Worm (Caenorhabditis elegans) whole organism, L1 larva: ENCODE data around the gene srp-2.

Source experiments
- C04F5.9 ChIP-seq: sonication (generic microtip); optimal IDR thresholded peaks from 2 replicates; lab custom pipeline; 2016; ENCODE audit warnings: missing genetic modification characterization, missing compliant biosample characterization
- C16A3.4 ChIP-seq: fragments of 150-350 bp; optimal IDR thresholded peaks from 2 replicates; lab custom pipeline; 2014; ENCODE audit warnings: missing biosample characterization, missing genetic modification characterization
- C34B4.2 ChIP-seq: sonication (generic microtip); optimal IDR thresholded peaks from 2 replicates; lab custom pipeline; 2017; ENCODE audit warnings: mild to moderate bottlenecking, missing genetic modification characterization, missing compliant biosample characterization
- F16B12.6 ChIP-seq: fragments of 150-350 bp; optimal IDR thresholded peaks from 2 replicates; lab custom pipeline; 2014; ENCODE audit warnings: missing biosample characterization, missing genetic modification characterization
- ama-1 ChIP-seq: fragments of 150-350 bp; optimal IDR thresholded peaks from 2 replicates; lab custom pipeline; 2014
- blmp-1 ChIP-seq: fragments of 150-350 bp; optimal IDR thresholded peaks from 2 replicates; lab custom pipeline; 2014; ENCODE audit warnings: missing biosample characterization, missing genetic modification characterization
- ceh-82 ChIP-seq, 3 experiments: fragments of 150-350 bp in 1 of 3; sonication (generic microtip) in 2 of 3; optimal IDR thresholded peaks; 2 replicates each; lab custom pipeline; 2014 to 2017; ENCODE audit warnings: missing biosample characterization in 3 of 3, missing genetic modification characterization in 3 of 3
- ceh-88 ChIP-seq: fragments of 200-800 bp; sonication (Bioruptor generic); IDR thresholded peaks from 2 replicates; pipeline ENCODE4 v1.3.6; 2022; ENCODE audit warnings: missing genetic modification characterization, missing compliant biosample characterization
- dpl-1 ChIP-seq, 3 experiments: fragments of 150-350 bp in 2 of 3; sonication (generic microtip) in 1 of 3; optimal IDR thresholded peaks; 2 replicates each; lab custom pipeline; 2014 to 2017; ENCODE audit warnings: missing biosample characterization in 3 of 3, missing genetic modification characterization in 3 of 3, missing genetic modification reagents in 3 of 3
- dsc-1 ChIP-seq: sonication (generic microtip); optimal IDR thresholded peaks from 2 replicates; lab custom pipeline; 2016; ENCODE audit warnings: mild to moderate bottlenecking, missing genetic modification characterization, missing compliant biosample characterization
- efl-1 ChIP-seq, 4 experiments: fragments of 150-350 bp; optimal IDR thresholded peaks in 3 of 4; peaks in 1 of 4; 1 replicate in 1 of 4; 2 replicates in 3 of 4; lab custom pipeline; 2014; ENCODE audit warnings: missing biosample characterization in 2 of 4, missing genetic modification characterization in 2 of 4, missing genetic modification reagents in 2 of 4
- elt-2 ChIP-seq: sonication (generic microtip); optimal IDR thresholded peaks from 2 replicates; lab custom pipeline; 2016; ENCODE audit warnings: missing genetic modification characterization, mild to moderate bottlenecking, inconsistent platforms, missing compliant biosample characterization, missing genetic modification reagents
- elt-3 ChIP-seq, 6 experiments: fragments of 150-350 bp in 1 of 6; sonication (generic microtip); optimal IDR thresholded peaks; 2 replicates each; lab custom pipeline; 2017 to 2018; ENCODE audit warnings: missing biosample characterization in 6 of 6, missing genetic modification characterization in 6 of 6, inconsistent platforms in 1 of 6
- ets-5 ChIP-seq: fragments of 200-800 bp; sonication (Bioruptor generic); IDR thresholded peaks from 2 replicates; pipeline ENCODE4 v1.3.6; 2022; ENCODE audit warnings: missing genetic modification characterization, missing compliant biosample characterization
- fkh-10 ChIP-seq: sonication (generic microtip); optimal IDR thresholded peaks from 2 replicates; lab custom pipeline; 2017; ENCODE audit warnings: missing biosample characterization, missing genetic modification reagents, missing genetic modification characterization
- fkh-4 ChIP-seq: sonication (generic microtip); optimal IDR thresholded peaks from 2 replicates; lab custom pipeline; 2016; ENCODE audit warnings: missing compliant biosample characterization, missing genetic modification characterization, borderline replicate concordance
- grh-1 ChIP-seq: fragments of 200-800 bp; sonication (Bioruptor generic); IDR thresholded peaks from 2 replicates; pipeline ENCODE4 v1.3.6; 2022; ENCODE audit warnings: missing genetic modification reagents, missing genetic modification characterization, missing compliant biosample characterization
- irx-1 ChIP-seq: sonication (generic microtip); optimal IDR thresholded peaks from 2 replicates; lab custom pipeline; 2016; ENCODE audit warnings: missing genetic modification characterization, missing compliant biosample characterization
- lin-14 ChIP-seq: fragments of 200-800 bp; sonication (Bioruptor generic); optimal IDR thresholded peaks from 2 replicates; lab custom pipeline; 2018; ENCODE audit warnings: mild to moderate bottlenecking, missing genetic modification characterization, moderate library complexity, missing compliant biosample characterization
- lin-35 ChIP-seq, 2 experiments: fragments of 150-350 bp; optimal IDR thresholded peaks; 2 replicates each; lab custom pipeline; 2014; ENCODE audit warnings: missing biosample characterization in 2 of 2, missing genetic modification characterization in 2 of 2, missing genetic modification reagents in 2 of 2
- lir-3 ChIP-seq: sonication (generic microtip); optimal IDR thresholded peaks from 2 replicates; lab custom pipeline; 2016; ENCODE audit warnings: mild to moderate bottlenecking, missing genetic modification characterization, moderate library complexity, missing compliant biosample characterization; ENCODE audit not compliant: poor library complexity
- lsy-2 ChIP-seq, 2 experiments: fragments of 150-350 bp; optimal IDR thresholded peaks; 2 replicates each; lab custom pipeline; 2014; ENCODE audit warnings: missing biosample characterization in 2 of 2, missing genetic modification characterization in 2 of 2
- mdl-1 ChIP-seq, 2 experiments: fragments of 150-350 bp; optimal IDR thresholded peaks; 2 replicates each; lab custom pipeline; 2014 to 2017; ENCODE audit warnings: missing biosample characterization in 2 of 2, missing genetic modification characterization in 2 of 2, inconsistent platforms in 1 of 2
- mef-2 ChIP-seq: fragments of 150-350 bp; optimal IDR thresholded peaks from 2 replicates; lab custom pipeline; 2014; ENCODE audit warnings: missing biosample characterization, missing genetic modification characterization
- mep-1 ChIP-seq: fragments of 150-350 bp; optimal IDR thresholded peaks from 2 replicates; lab custom pipeline; 2014; ENCODE audit warnings: missing biosample characterization, missing genetic modification characterization
- nhr-19 ChIP-seq: fragments of 200-800 bp; sonication (Bioruptor generic); conservative IDR thresholded peaks from 2 replicates; pipeline ENCODE4 v1.3.6; 2022; ENCODE audit warnings: missing genetic modification characterization, missing compliant biosample characterization
- nhr-20 ChIP-seq: sonication (generic microtip); optimal IDR thresholded peaks from 2 replicates; lab custom pipeline; 2016; ENCODE audit warnings: mild to moderate bottlenecking, missing genetic modification characterization, missing compliant biosample characterization
- nhr-237 ChIP-seq: fragments of 150-350 bp; optimal IDR thresholded peaks from 2 replicates; lab custom pipeline; 2014; ENCODE audit warnings: missing biosample characterization, missing genetic modification characterization
- nhr-28 ChIP-seq: fragments of 150-350 bp; optimal IDR thresholded peaks from 2 replicates; lab custom pipeline; 2014; ENCODE audit warnings: missing biosample characterization, missing genetic modification characterization
- nhr-47 ChIP-seq: sonication (generic microtip); optimal IDR thresholded peaks from 2 replicates; lab custom pipeline; 2016; ENCODE audit warnings: mild to moderate bottlenecking, missing genetic modification characterization, moderate library complexity, missing compliant biosample characterization
- nhr-71 ChIP-seq: sonication (generic microtip); optimal IDR thresholded peaks from 2 replicates; lab custom pipeline; 2016; ENCODE audit warnings: mild to moderate bottlenecking, missing genetic modification characterization, moderate library complexity, missing compliant biosample characterization
- nhr-85 ChIP-seq: sonication (generic microtip); peaks from one replicate; lab custom pipeline; 2016; ENCODE audit warnings: missing genetic modification characterization, inconsistent platforms, missing compliant biosample characterization
- nhr-90 ChIP-seq: sonication (generic microtip); optimal IDR thresholded peaks from 2 replicates; lab custom pipeline; 2016; ENCODE audit warnings: mild to moderate bottlenecking, missing genetic modification characterization, missing compliant biosample characterization; ENCODE audit not compliant: poor library complexity
- rnt-1 ChIP-seq: sonication (generic microtip); optimal IDR thresholded peaks from 2 replicates; lab custom pipeline; 2016; ENCODE audit warnings: mild to moderate bottlenecking, missing genetic modification characterization, moderate library complexity, missing compliant biosample characterization
- snpc-4 ChIP-seq: fragments of 150-350 bp; optimal IDR thresholded peaks from 2 replicates; lab custom pipeline; 2014; ENCODE audit warnings: missing biosample characterization, missing genetic modification characterization
- snu-23 ChIP-seq: sonication (generic microtip); optimal IDR thresholded peaks from 2 replicates; lab custom pipeline; 2016; ENCODE audit warnings: missing genetic modification characterization, missing compliant biosample characterization
- sptf-1 ChIP-seq: fragments of 150-350 bp; optimal IDR thresholded peaks from 2 replicates; lab custom pipeline; 2014; ENCODE audit warnings: missing biosample characterization, missing genetic modification characterization
- sup-37 ChIP-seq: fragments of 200-800 bp; sonication (Bioruptor generic); optimal IDR thresholded peaks from 2 replicates; lab custom pipeline; 2018; ENCODE audit warnings: mild to moderate bottlenecking, missing genetic modification characterization, missing compliant biosample characterization
- swsn-7 ChIP-seq: sonication (generic microtip); optimal IDR thresholded peaks from 2 replicates; lab custom pipeline; 2016; ENCODE audit warnings: missing genetic modification characterization, missing compliant biosample characterization
- tbx-2 ChIP-seq: sonication (generic microtip); optimal IDR thresholded peaks from 2 replicates; lab custom pipeline; 2016; ENCODE audit warnings: missing genetic modification characterization, missing compliant biosample characterization
- tlp-1 ChIP-seq: fragments of 150-350 bp; optimal IDR thresholded peaks from 2 replicates; lab custom pipeline; 2014; ENCODE audit warnings: missing biosample characterization, missing genetic modification characterization
- unc-130 ChIP-seq: fragments of 150-350 bp; optimal IDR thresholded peaks from 2 replicates; lab custom pipeline; 2017; ENCODE audit warnings: missing biosample characterization, missing genetic modification characterization, inconsistent platforms
- xbp-1 ChIP-seq: sonication (generic microtip); optimal IDR thresholded peaks from 2 replicates; lab custom pipeline; 2016; ENCODE audit warnings: missing genetic modification characterization, missing compliant biosample characterization
- ztf-11 ChIP-seq, 2 experiments: sonication (generic microtip); optimal IDR thresholded peaks; 2 replicates each; lab custom pipeline; 2016 to 2017; ENCODE audit warnings: missing genetic modification characterization in 2 of 2, missing biosample characterization in 1 of 2, missing compliant biosample characterization in 1 of 2
- ztf-4 ChIP-seq: fragments of 150-350 bp; optimal IDR thresholded peaks from 2 replicates; lab custom pipeline; 2014; ENCODE audit warnings: missing biosample characterization, missing genetic modification characterization

srp-2 gene

DNA sequence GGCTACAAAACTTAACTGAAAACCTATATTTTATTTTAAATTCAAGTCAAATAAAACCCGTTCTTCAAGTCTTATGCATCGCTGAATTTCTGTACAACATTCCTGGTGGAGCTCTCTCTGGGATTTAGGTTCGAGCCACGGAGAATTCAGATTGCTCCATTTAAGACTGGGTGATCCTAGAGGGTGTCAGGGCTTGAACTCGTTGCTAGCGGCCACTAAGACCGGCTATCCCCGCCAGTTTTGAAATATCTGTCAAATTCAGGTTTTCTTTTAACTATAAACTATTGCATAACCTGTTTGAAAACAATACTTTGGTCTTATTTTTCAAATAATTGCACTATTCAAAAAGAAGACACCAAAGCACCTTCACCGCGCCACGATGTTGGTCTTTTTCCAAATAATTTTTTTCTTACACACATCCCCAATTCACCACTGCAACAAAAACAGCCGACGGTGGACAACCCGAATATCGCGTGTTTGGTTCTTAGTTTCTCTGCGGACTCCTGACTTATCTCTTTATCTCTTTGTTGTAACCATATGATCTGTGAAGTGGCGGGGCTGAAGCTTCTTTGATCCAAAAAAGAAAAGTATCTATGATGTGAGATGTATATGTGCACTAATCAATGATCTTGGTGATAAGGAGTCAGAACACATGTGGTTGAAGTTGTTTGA, 33.5 kb upstream of the srp-2 start (continued):
- TF ChIP-seq ceh-82 (tag; optimal IDR thresholded peaks at IDR 0.05; lab: Kevin White, UChicago) (no peak), nhr-237 (tag; lab: Kevin White, UChicago) (no peak), fkh-10 (GFP tag; lab: Kevin White, UChicago) (no peak), swsn-7 (tag; lab: Kevin White, UChicago) (peak; percentile 39), nhr-71 (tag; lab: Kevin White, UChicago) (peak; percentile 96), snpc-4 (tag; lab: Kevin White, UChicago) (no peak), ama-1 (lab: Kevin White, UChicago) (peak; percentile 79), unc-130 (tag; lab: Kevin White, UChicago) (peak; percentile 68), nhr-47 (peak; percentile 57), irx-1 (tag; lab: Kevin White, UChicago) (peak; percentile 28), ztf-4 (tag; lab: Kevin White, UChicago) (peak; percentile 76), nhr-19 (GFP tag; lab: Robert Waterston, UW) (peak; percentile 93)

DNA sequence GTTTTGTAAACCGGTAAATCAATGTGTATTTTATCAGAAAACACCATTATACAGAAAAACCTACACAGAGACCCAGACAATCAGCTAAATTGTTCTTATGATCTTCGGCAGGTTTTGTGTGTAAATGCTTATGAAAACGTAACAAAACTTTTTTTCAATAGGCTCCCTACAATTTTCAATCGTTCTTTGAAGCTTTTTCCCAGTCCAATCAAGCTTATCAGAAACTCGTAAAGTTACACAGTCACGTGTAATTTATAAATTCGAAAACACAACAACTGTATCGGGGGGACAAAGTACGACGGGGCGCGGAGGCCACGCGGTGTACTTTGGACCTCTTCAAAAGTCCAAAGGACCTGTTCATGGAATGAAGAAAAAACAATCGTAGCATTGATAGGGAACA, 32.2 kb upstream of the srp-2 start:
- TF ChIP-seq ama-1 (lab: Kevin White, UChicago): peak; percentile 43
- TF ChIP-seq rnt-1 (tag; lab: Kevin White, UChicago): peak; percentile 44
- TF ChIP-seq grh-1: peak; percentile 56; the same call in 1 of the 2 replicates
- peak; percentile 77 for TF ChIP-seq sup-37
- TF ChIP-seq tlp-1 (tag; lab: Kevin White, UChicago): no peak
- TF ChIP-seq ztf-4 (tag; lab: Kevin White, UChicago): peak; percentile 59
- no peak for TF ChIP-seq C34B4.2 (tag; lab: Kevin White, UChicago)
- peak; percentile 88 for TF ChIP-seq nhr-71 (tag; lab: Kevin White, UChicago)
- peak; percentile 13 for TF ChIP-seq blmp-1 (tag; lab: Kevin White, UChicago)
- TF ChIP-seq lir-3 (tag; lab: Kevin White, UChicago): peak; percentile 61
- TF ChIP-seq nhr-19 (GFP tag; lab: Robert Waterston, UW): peak; percentile 94
- TF ChIP-seq dpl-1 (GFP tag; optimal IDR thresholded peaks at IDR 0.05; lab: Kevin White, UChicago): no peak
- TF ChIP-seq nhr-90: peak; percentile 74
- peak in 1 of 2 experiments; percentile 6 for TF ChIP-seq efl-1 (optimal IDR thresholded peaks at IDR 0.05; lab: Kevin White, UChicago)
- no peak for TF ChIP-seq efl-1 (GFP tag; optimal IDR thresholded peaks at IDR 0.05 in 1 of 2; lab: Kevin White, UChicago)
- peak in 2 of 6 experiments; percentile 45 to 48 for TF ChIP-seq elt-3 (tag; optimal IDR thresholded peaks at IDR 0.05; lab: Kevin White, UChicago)
- TF ChIP-seq sptf-1 (tag; lab: Kevin White, UChicago): no peak
- peak; percentile 26 to 34 for TF ChIP-seq lsy-2 (tag; optimal IDR thresholded peaks at IDR 0.05; lab: Kevin White, UChicago)
- peak in 1 of 2 experiments; percentile 73 for TF ChIP-seq mdl-1 (tag; optimal IDR thresholded peaks at IDR 0.05; lab: Kevin White, UChicago)
- no peak for TF ChIP-seq ets-5 (GFP tag; lab: Robert Waterston, UW)
- TF ChIP-seq xbp-1 (tag; lab: Kevin White, UChicago): peak; percentile 5
- TF ChIP-seq C16A3.4 (tag; lab: Kevin White, UChicago): peak; percentile 49
- no peak for TF ChIP-seq fkh-4 (tag; lab: Kevin White, UChicago)
- TF ChIP-seq swsn-7 (tag; lab: Kevin White, UChicago): peak; percentile 0
- peak; percentile 71 for TF ChIP-seq lin-14 (GFP tag; lab: Kevin White, UChicago)
- TF ChIP-seq nhr-237 (tag; lab: Kevin White, UChicago): no peak
- peak; percentile 37 for TF ChIP-seq C04F5.9 (tag; lab: Kevin White, UChicago)
- peak; percentile 75 for TF ChIP-seq nhr-20 (tag; lab: Kevin White, UChicago)
- peak; percentile 64 for TF ChIP-seq snu-23 (GFP tag; lab: Kevin White, UChicago)
- TF ChIP-seq lin-35 (GFP tag; optimal IDR thresholded peaks at IDR 0.05; lab: Kevin White, UChicago): peak in 1 of 2 experiments; percentile 77
- no peak; the same call in 1 of the 2 replicates for TF ChIP-seq ceh-88 (GFP tag; lab: Robert Waterston, UW)
- TF ChIP-seq dsc-1 (tag; lab: Kevin White, UChicago): no peak
- TF ChIP-seq F16B12.6 (tag; lab: Kevin White, UChicago): no peak
- peak; percentile 71 for TF ChIP-seq nhr-85 (tag; lab: Kevin White, UChicago)
- peak; percentile 40 for TF ChIP-seq mep-1 (tag; lab: Kevin White, UChicago)
- no peak for TF ChIP-seq nhr-28 (tag; lab: Kevin White, UChicago)
- peak; percentile 63 for TF ChIP-seq tbx-2 (tag; lab: Kevin White, UChicago)
- TF ChIP-seq elt-2 (tag; lab: Kevin White, UChicago): peak; percentile 90
- no peak for TF ChIP-seq mef-2 (tag; lab: Kevin White, UChicago)
- peak; percentile 49 for TF ChIP-seq nhr-47
- no peak for TF ChIP-seq ceh-82 (tag; optimal IDR thresholded peaks at IDR 0.05; lab: Kevin White, UChicago)
- TF ChIP-seq ztf-11 (tag; optimal IDR thresholded peaks at IDR 0.05; lab: Kevin White, UChicago): peak in 1 of 2 experiments; percentile 32
- TF ChIP-seq, all 84 proteins: peak for 28
